Fruit fly (Drosophila melanogaster) whole organism: Measurements from ENCODE around the gene lsn.

Experiments
- CG8478 ChIP-seq: fragments of >200 bp; optimal IDR thresholded peaks from 2 replicates; lab custom pipeline; 2018; ENCODE audit warnings: inconsistent platforms
- Dll ChIP-seq: fragments of >200 bp; optimal IDR thresholded peaks from 2 replicates; lab custom pipeline; 2017
- EcR ChIP-seq, 2 experiments: fragments of >200 bp; optimal IDR thresholded peaks; 2 replicates each; lab custom pipeline; 2017; ENCODE audit warnings: missing biosample characterization in 2 of 2, missing genetic modification characterization in 2 of 2, missing genetic modification reagents in 2 of 2
- pan ChIP-seq: fragments of >200 bp; optimal IDR thresholded peaks from 2 replicates; lab custom pipeline; 2017
- psq ChIP-seq: fragments of >200 bp; optimal IDR thresholded peaks from 2 replicates; lab custom pipeline; 2017
- usp ChIP-seq: fragments of >200 bp; optimal IDR thresholded peaks from 2 replicates; lab custom pipeline; 2017; ENCODE audit warnings: missing biosample characterization, missing genetic modification characterization, mixed read lengths

dm6 chr3R:21828785-21829486, 36.0 kb upstream of the lsn start:
- TF ChIP-seq CG8478 (lab: Kevin White, UChicago) = no peak
- TF ChIP-seq psq = no peak
- TF ChIP-seq EcR (GFP tag; optimal IDR thresholded peaks at IDR 0.05; lab: Kevin White, UChicago) = no peak
- no peak for TF ChIP-seq usp (GFP tag; lab: Kevin White, UChicago)
- no peak for TF ChIP-seq pan (lab: Kevin White, UChicago)
- no peak for TF ChIP-seq Dll
